Fruit fly (Drosophila melanogaster) whole organism, embryonic: ENCODE measurements around the gene CG14787.

Experiments used
- B-H1 ChIP-seq: fragments of 200-800 bp; sonication (Bioruptor generic); IDR thresholded peaks from 3 replicates; pipeline ENCODE4 v1.3.6; 2022; ENCODE audit warnings: missing biosample characterization, missing genetic modification characterization
- Bdp1 ChIP-seq: fragments of 200-800 bp; sonication (Bioruptor generic); optimal IDR thresholded peaks from 3 replicates; lab custom pipeline; 2016; ENCODE audit warnings: missing biosample characterization, missing genetic modification characterization
- Blimp-1 ChIP-seq: fragments of 200-800 bp; sonication (Bioruptor generic); optimal IDR thresholded peaks from 3 replicates; lab custom pipeline; 2018; ENCODE audit warnings: missing biosample characterization, missing genetic modification characterization, mild to moderate bottlenecking, moderate library complexity, missing genetic modification reagents
- CG10147 ChIP-seq: fragments of 200-800 bp; sonication (Bioruptor generic); optimal IDR thresholded peaks from 2 replicates; lab custom pipeline; 2019; ENCODE audit warnings: missing biosample characterization, mild to moderate bottlenecking, missing genetic modification characterization, moderate library complexity
- CG10321 ChIP-seq: fragments of 200-800 bp; sonication (Bioruptor generic); IDR thresholded peaks from 2 replicates; pipeline ENCODE4 v1.3.6; 2022; ENCODE audit warnings: missing biosample characterization, missing genetic modification characterization
- CG11456 ChIP-seq: fragments of 200-800 bp; sonication (Bioruptor generic); IDR thresholded peaks from 3 replicates; pipeline ENCODE4 v1.3.6; 2022; ENCODE audit warnings: missing biosample characterization, missing genetic modification characterization
- CG12219 ChIP-seq: fragments of 200-800 bp; sonication (Bioruptor generic); optimal IDR thresholded peaks from 3 replicates; lab custom pipeline; 2018; ENCODE audit warnings: missing biosample characterization, mild to moderate bottlenecking, missing genetic modification characterization
- CG12659 ChIP-seq: fragments of 200-800 bp; sonication (Bioruptor generic); optimal IDR thresholded peaks from 3 replicates; lab custom pipeline; 2017; ENCODE audit warnings: mild to moderate bottlenecking, missing biosample characterization, missing genetic modification reagents, missing genetic modification characterization
- CG12769 ChIP-seq: fragments of 200-800 bp; sonication (Bioruptor generic); optimal IDR thresholded peaks from 2 replicates; lab custom pipeline; 2019; ENCODE audit warnings: missing biosample characterization, mild to moderate bottlenecking, missing genetic modification characterization, moderate library complexity
- CG13287 ChIP-seq: fragments of 200-800 bp; sonication (Bioruptor generic); IDR thresholded peaks from 2 replicates; pipeline ENCODE4 v1.3.6; 2022; ENCODE audit warnings: missing biosample characterization, missing genetic modification characterization; ENCODE audit not compliant: partially characterized antibody
- CG13624 ChIP-seq: fragments of 200-800 bp; sonication (Bioruptor generic); optimal IDR thresholded peaks from 2 replicates; lab custom pipeline; 2016; ENCODE audit warnings: missing biosample characterization, missing genetic modification characterization
- CG13775 ChIP-seq: fragments of 200-800 bp; sonication (Bioruptor generic); optimal IDR thresholded peaks from 3 replicates; lab custom pipeline; 2017; ENCODE audit warnings: missing biosample characterization, mild to moderate bottlenecking, missing genetic modification characterization
- CG14710 ChIP-seq: fragments of 200-800 bp; sonication (Bioruptor generic); optimal IDR thresholded peaks from 3 replicates; lab custom pipeline; 2019; ENCODE audit warnings: missing biosample characterization, mild to moderate bottlenecking, missing genetic modification characterization, moderate library complexity
- CG17186 ChIP-seq: fragments of 200-800 bp; sonication (Bioruptor generic); optimal IDR thresholded peaks from 3 replicates; lab custom pipeline; 2017; ENCODE audit warnings: missing biosample characterization, missing genetic modification reagents, missing genetic modification characterization
- CG17361 ChIP-seq: fragments of 200-800 bp; sonication (Bioruptor generic); IDR thresholded peaks from 3 replicates; pipeline ENCODE4 v1.3.6; 2022; ENCODE audit warnings: missing biosample characterization, missing genetic modification characterization
- CG18011 ChIP-seq: fragments of 200-800 bp; sonication (Bioruptor generic); optimal IDR thresholded peaks from 2 replicates; lab custom pipeline; 2017; ENCODE audit warnings: missing biosample characterization, missing genetic modification characterization, mild to moderate bottlenecking, moderate library complexity, missing genotype
- CG1832 ChIP-seq: fragments of 200-800 bp; sonication (Bioruptor generic); optimal IDR thresholded peaks from 2 replicates; lab custom pipeline; 2017; ENCODE audit warnings: missing biosample characterization, mild to moderate bottlenecking, missing genetic modification characterization, inconsistent platforms
- CG2678 ChIP-seq: fragments of 200-800 bp; sonication (Bioruptor generic); optimal IDR thresholded peaks from 3 replicates; lab custom pipeline; 2019; ENCODE audit warnings: missing biosample characterization, mild to moderate bottlenecking, missing genetic modification characterization, moderate library complexity
- CG2889 ChIP-seq: fragments of 200-800 bp; sonication (Bioruptor generic); IDR thresholded peaks from 3 replicates; pipeline ENCODE4 v1.3.6; 2022; ENCODE audit warnings: missing biosample characterization, missing genetic modification characterization
- CG30403 ChIP-seq: fragments of 200-800 bp; sonication (Bioruptor generic); optimal IDR thresholded peaks from 3 replicates; lab custom pipeline; 2016; ENCODE audit warnings: missing biosample characterization, missing genetic modification characterization
- CG31365 ChIP-seq: fragments of 200-800 bp; sonication (Bioruptor generic); optimal IDR thresholded peaks from 2 replicates; lab custom pipeline; 2018; ENCODE audit warnings: missing biosample characterization, mild to moderate bottlenecking, missing genetic modification characterization
- CG31441 ChIP-seq: fragments of 200-800 bp; sonication (Bioruptor generic); IDR thresholded peaks from 2 replicates; pipeline ENCODE4 v1.3.6; 2022; ENCODE audit warnings: missing biosample characterization, missing genetic modification characterization
- CG34376 ChIP-seq: fragments of 200-800 bp; sonication (Bioruptor generic); optimal IDR thresholded peaks from 2 replicates; lab custom pipeline; 2018; ENCODE audit warnings: missing biosample characterization, mild to moderate bottlenecking, missing genetic modification characterization
- CG4730 ChIP-seq: fragments of 200-800 bp; sonication (Bioruptor generic); IDR thresholded peaks from 2 replicates; pipeline ENCODE4 v1.3.6; 2022; ENCODE audit warnings: missing biosample characterization, missing genetic modification characterization
- CG5180 ChIP-seq: fragments of 200-800 bp; sonication (Bioruptor generic); optimal IDR thresholded peaks from 3 replicates; lab custom pipeline; 2017; ENCODE audit warnings: missing biosample characterization, missing genetic modification characterization, mild to moderate bottlenecking, moderate library complexity, missing genetic modification reagents
- CG8924 ChIP-seq: fragments of 200-800 bp; optimal IDR thresholded peaks from 3 replicates; lab custom pipeline; 2019; ENCODE audit warnings: missing biosample characterization, mild to moderate bottlenecking, missing genetic modification characterization, moderate library complexity
- HLHmδ ChIP-seq: fragments of 200-800 bp; sonication (Bioruptor generic); optimal IDR thresholded peaks from 2 replicates; lab custom pipeline; 2018; ENCODE audit warnings: missing biosample characterization, mild to moderate bottlenecking, missing genetic modification characterization, moderate library complexity
- Myb ChIP-seq: fragments of 200-800 bp; sonication (Bioruptor generic); optimal IDR thresholded peaks from 2 replicates; lab custom pipeline; 2016; ENCODE audit warnings: missing biosample characterization, missing genetic modification characterization
- NC2β ChIP-seq: fragments of 200-800 bp; sonication (Bioruptor generic); optimal IDR thresholded peaks from 2 replicates; lab custom pipeline; 2016; ENCODE audit warnings: missing biosample characterization, missing genetic modification characterization
- Nf-YB ChIP-seq: fragments of 200-800 bp; sonication (Bioruptor generic); optimal IDR thresholded peaks from 3 replicates; lab custom pipeline; 2019; ENCODE audit warnings: missing biosample characterization, mild to moderate bottlenecking, missing genetic modification characterization, moderate library complexity
- Oaz ChIP-seq: fragments of 200-800 bp; sonication (Bioruptor generic); IDR thresholded peaks from 2 replicates; pipeline ENCODE4 v1.3.6; 2022; ENCODE audit warnings: missing biosample characterization, missing genetic modification characterization
- Oli ChIP-seq: fragments of 200-800 bp; sonication (Bioruptor generic); optimal IDR thresholded peaks from 2 replicates; lab custom pipeline; 2018; ENCODE audit warnings: missing biosample characterization, mild to moderate bottlenecking, missing genetic modification characterization, moderate library complexity
- Side ChIP-seq: fragments of 200-800 bp; sonication (Bioruptor generic); optimal IDR thresholded peaks from 2 replicates; lab custom pipeline; 2016; ENCODE audit warnings: missing biosample characterization, missing genetic modification characterization
- Xrp1 ChIP-seq: fragments of 200-800 bp; sonication (Bioruptor generic); IDR thresholded peaks from 2 replicates; pipeline ENCODE4 v1.3.6; 2022; ENCODE audit warnings: missing biosample characterization, missing genetic modification characterization
- ci ChIP-seq: fragments of 200-800 bp; sonication (Bioruptor generic); IDR thresholded peaks from 3 replicates; pipeline ENCODE4 v1.3.6; 2022; ENCODE audit warnings: missing biosample characterization, missing genetic modification characterization
- croc ChIP-seq: fragments of 200-800 bp; sonication (Bioruptor generic); conservative IDR thresholded peaks from 3 replicates; pipeline ENCODE4 v1.3.6; 2022; ENCODE audit warnings: missing biosample characterization, missing genetic modification characterization
- crp ChIP-seq, 2 experiments: fragments of 200-800 bp; sonication (Bioruptor generic); optimal IDR thresholded peaks; 2 replicates in 1 of 2; 3 replicates in 1 of 2; lab custom pipeline; 2017; ENCODE audit warnings: missing biosample characterization in 2 of 2, missing genetic modification characterization in 2 of 2, mild to moderate bottlenecking in 1 of 2, moderate library complexity in 1 of 2
- esg ChIP-seq: fragments of 200-800 bp; sonication (Bioruptor generic); conservative IDR thresholded peaks from 2 replicates; pipeline ENCODE4 v1.3.6; 2022; ENCODE audit warnings: missing biosample characterization, missing genetic modification characterization
- ewg ChIP-seq: fragments of 200-800 bp; sonication (Bioruptor generic); optimal IDR thresholded peaks from 3 replicates; lab custom pipeline; 2017; ENCODE audit warnings: mild to moderate bottlenecking, missing biosample characterization, missing genetic modification reagents, missing genetic modification characterization
- h ChIP-seq: fragments of >200 bp; optimal IDR thresholded peaks from 2 replicates; lab custom pipeline; 2017
- hkb ChIP-seq, 2 experiments: fragments of 200-800 bp in 1 of 2; fragments of >200 bp in 1 of 2; sonication (Bioruptor generic) in 1 of 2; IDR thresholded peaks in 1 of 2; optimal IDR thresholded peaks in 1 of 2; 2 replicates each; pipeline versions ENCODE4 v1.3.6 to Lab custom; 2017 to 2022; ENCODE audit warnings: missing biosample characterization in 1 of 2, missing genetic modification characterization in 1 of 2
- jigr1 ChIP-seq: fragments of 200-800 bp; sonication (Bioruptor generic); IDR thresholded peaks from 3 replicates; pipeline ENCODE4 v1.3.6; 2022; ENCODE audit warnings: missing biosample characterization, missing genetic modification characterization
- odd ChIP-seq: fragments of 200-800 bp; sonication (Bioruptor generic); optimal IDR thresholded peaks from 2 replicates; lab custom pipeline; 2017; ENCODE audit warnings: missing biosample characterization, mild to moderate bottlenecking, missing genetic modification characterization
- peb ChIP-seq: fragments of 200-800 bp; sonication (Bioruptor generic); IDR thresholded peaks from 2 replicates; pipeline ENCODE4 v1.3.6; 2022; ENCODE audit warnings: missing biosample characterization, missing genetic modification characterization
- psq ChIP-seq: fragments of 200-800 bp; sonication (Bioruptor generic); optimal IDR thresholded peaks from 2 replicates; lab custom pipeline; 2017; ENCODE audit warnings: missing biosample characterization, missing genetic modification characterization
- repo ChIP-seq: fragments of 200-800 bp; sonication (Bioruptor generic); optimal IDR thresholded peaks from 2 replicates; lab custom pipeline; 2016; ENCODE audit warnings: missing biosample characterization, missing genetic modification characterization
- row ChIP-seq: fragments of 200-800 bp; sonication (Bioruptor generic); IDR thresholded peaks from 3 replicates; pipeline ENCODE4 v1.3.6; 2022; ENCODE audit warnings: missing biosample characterization, missing genetic modification characterization
- seq ChIP-seq: fragments of 200-800 bp; sonication (Bioruptor generic); IDR thresholded peaks from 2 replicates; pipeline ENCODE4 v1.3.6; 2022; ENCODE audit warnings: missing biosample characterization, missing genetic modification characterization
- tio ChIP-seq: fragments of 200-800 bp; sonication (Bioruptor generic); optimal IDR thresholded peaks from 2 replicates; lab custom pipeline; 2017; ENCODE audit warnings: missing biosample characterization, missing genetic modification characterization, inconsistent platforms

CG14787 gene

DNA sequence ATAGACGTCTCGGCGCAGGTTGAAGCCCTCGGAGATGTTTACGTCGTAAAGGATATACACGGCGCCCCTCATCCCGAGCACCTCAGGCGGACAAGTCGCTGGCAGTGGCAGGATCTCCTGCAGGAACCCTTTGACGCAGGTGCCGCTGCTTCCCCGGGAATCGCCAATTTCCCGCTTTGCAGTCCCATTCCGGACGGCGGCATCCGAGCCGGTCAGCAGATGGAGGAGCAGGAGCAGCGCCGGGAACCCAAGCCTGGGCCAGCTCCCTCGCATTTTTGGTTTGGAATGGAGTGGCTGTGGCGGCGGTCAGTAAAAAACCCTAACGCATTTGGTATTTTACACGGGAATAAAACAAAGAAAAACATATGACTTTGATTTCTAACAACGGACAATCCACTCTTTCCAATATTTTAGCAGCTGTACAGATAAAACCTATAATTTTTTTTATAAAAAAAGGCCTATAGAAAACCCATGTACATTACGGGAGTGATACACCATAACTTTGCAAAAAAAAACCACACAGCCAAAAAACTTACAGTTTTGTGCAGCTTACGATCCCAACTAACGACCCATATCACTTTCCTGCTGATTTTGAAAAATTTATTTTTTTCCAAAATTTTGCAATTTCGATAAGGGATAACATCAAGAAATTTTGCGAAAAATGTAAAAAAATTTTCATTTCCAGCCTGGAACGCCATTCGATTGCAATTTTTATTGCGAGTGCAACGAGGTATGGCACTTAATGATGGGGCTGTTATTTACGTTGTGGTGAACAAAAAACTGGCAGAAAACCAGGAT, 4.4 kb upstream of the CG14787 start, which contains the start of the genes O-fut2 and CG14777 (continued):
- TF ChIP-seq NC2β (GFP tag; lab: Kevin White, UChicago) (no peak), CG11456 (GFP tag; lab: Robert Waterston, UW) (no peak), CG12219 (GFP tag; lab: Kevin White, UChicago) (no peak), ci (GFP tag; lab: Robert Waterston, UW) (0 out of 3 replicates have a peak, but pooled peaks have one; percentile 11), CG1832 (no peak), seq (GFP tag; lab: Robert Waterston, UW) (no peak), jigr1 (GFP tag; lab: Robert Waterston, UW) (no peak), psq (GFP tag; lab: Kevin White, UChicago) (no peak), Myb (GFP tag; lab: Kevin White, UChicago) (no peak), CG10321 (no peak), Blimp-1 (GFP tag; lab: Kevin White, UChicago) (no peak), hkb (optimal IDR thresholded peaks at IDR 0.05; lab: Kevin White, UChicago) (no peak), hkb (GFP tag; IDR thresholded peaks at IDR 0.05; lab: Robert Waterston, UW) (no peak), ewg (GFP tag; lab: Kevin White, UChicago) (no peak), Side (no peak), CG13287 (GFP tag; lab: Robert Waterston, UW) (no peak), CG5180 (GFP tag; lab: Kevin White, UChicago) (no peak), CG31365 (tag; lab: Kevin White, UChicago) (no peak), Oaz (GFP tag; lab: Robert Waterston, UW) (0 out of 2 replicates have a peak, but pooled peaks have one; percentile 15), CG17361 (GFP tag; lab: Robert Waterston, UW) (0 out of 3 replicates have a peak, but pooled peaks have one; percentile 9), CG13775 (no peak), CG18011 (no peak), CG2889 (no peak), Nf-YB (GFP tag; lab: Kevin White, UChicago) (no peak), CG2678 (tag; lab: Kevin White, UChicago) (no peak), row (GFP tag; lab: Robert Waterston, UW) (peak; percentile 42; the same call in 2 of the 3 replicates), odd (no peak), Oli (tag; lab: Kevin White, UChicago) (no peak), CG14710 (tag; lab: Kevin White, UChicago) (no peak), repo (no peak), CG13624 (no peak), CG34376 (GFP tag; lab: Kevin White, UChicago) (no peak), CG17186 (GFP tag; lab: Kevin White, UChicago) (no peak), croc (GFP tag; lab: Robert Waterston, UW) (no peak), h (no peak), Xrp1 (GFP tag; lab: Robert Waterston, UW) (peak; percentile 37; the same call in 1 of the 2 replicates), CG10147 (no peak), esg (GFP tag; lab: Robert Waterston, UW) (no peak), peb (no peak), CG12769 (tag; lab: Kevin White, UChicago) (no peak), tio (no peak), crp (GFP tag; optimal IDR thresholded peaks at IDR 0.05; lab: Kevin White, UChicago) (peak in 1 of 2 experiments; percentile 67), CG8924 (tag; lab: Kevin White, UChicago) (no peak), Bdp1 (no peak), CG30403 (GFP tag; lab: Kevin White, UChicago) (peak; percentile 9), B-H1 (GFP tag; lab: Robert Waterston, UW) (no peak), CG4730 (no peak), CG12659 (GFP tag; lab: Kevin White, UChicago) (peak; percentile 8), CG31441 (GFP tag; lab: Robert Waterston, UW) (no peak), HLHmδ (GFP tag; lab: Kevin White, UChicago) (no peak)
